Worm (Caenorhabditis elegans) whole organism, midembryonic: ENCODE measurements around the gene bus-5.

Experiments used
- T22C8.4 ChIP-seq: fragments of 200-800 bp; sonication (Bioruptor generic); IDR thresholded peaks from 2 replicates; pipeline ENCODE4 v1.3.6; 2022; ENCODE audit warnings: missing genetic modification characterization, missing compliant biosample characterization
- cog-1 ChIP-seq: sonication (generic microtip); optimal IDR thresholded peaks from 2 replicates; lab custom pipeline; 2016; ENCODE audit warnings: missing genetic modification characterization, missing compliant biosample characterization
- flt-1 ChIP-seq: fragments of 200-800 bp; sonication (Bioruptor generic); IDR thresholded peaks from 2 replicates; pipeline ENCODE4 v1.3.6; 2022; ENCODE audit warnings: missing genetic modification characterization, missing compliant biosample characterization
- klf-2 ChIP-seq: fragments of 200-800 bp; sonication (Bioruptor generic); conservative IDR thresholded peaks from 2 replicates; pipeline ENCODE4 v1.3.6; 2022; ENCODE audit warnings: missing genetic modification reagents, missing genetic modification characterization, missing compliant biosample characterization
- med-1 ChIP-seq: sonication (generic microtip); optimal IDR thresholded peaks from 2 replicates; lab custom pipeline; 2017; ENCODE audit warnings: missing genetic modification characterization, mild to moderate bottlenecking, missing compliant biosample characterization, antibody characterized with exemption, missing genetic modification reagents; ENCODE audit not compliant: insufficient read depth
- ref-1 ChIP-seq: fragments of 200-800 bp; sonication (Bioruptor generic); conservative IDR thresholded peaks from 2 replicates; pipeline ENCODE4 v1.3.6; 2022; ENCODE audit warnings: missing genetic modification reagents, missing genetic modification characterization, missing compliant biosample characterization
- tab-1 ChIP-seq: fragments of 200-800 bp; sonication (Bioruptor generic); IDR thresholded peaks from 2 replicates; pipeline ENCODE4 v1.3.6; 2022; ENCODE audit warnings: missing genetic modification characterization, missing compliant biosample characterization
- ztf-23 ChIP-seq: fragments of 200-800 bp; sonication (Bioruptor generic); IDR thresholded peaks from 2 replicates; pipeline ENCODE4 v1.3.6; 2022; ENCODE audit warnings: missing genetic modification reagents, missing genetic modification characterization, missing compliant biosample characterization
- ztf-29 ChIP-seq: fragments of 200-800 bp; sonication (Bioruptor generic); IDR thresholded peaks from 2 replicates; pipeline ENCODE4 v1.3.6; 2022; ENCODE audit warnings: missing genetic modification reagents, missing genetic modification characterization, missing compliant biosample characterization

The bus-5 gene

ce11 chrX:2084988-2085387, 27.9 kb downstream of the bus-5 start, which contains the start of gene F49H12.2:
Gene F49H12.2, plus strand, starts transcription at chrX:2085288.
- TF ChIP-seq ref-1 (GFP tag; lab: Robert Waterston, UW): no peak
- no peak for TF ChIP-seq med-1 (GFP tag; lab: Kevin White, UChicago)
- TF ChIP-seq tab-1: no peak
- TF ChIP-seq klf-2: no peak
- no peak for TF ChIP-seq ztf-29 (GFP tag; lab: Robert Waterston, UW)
- TF ChIP-seq flt-1: no peak
- no peak for TF ChIP-seq cog-1 (tag; lab: Kevin White, UChicago)
- TF ChIP-seq ztf-23 (GFP tag; lab: Robert Waterston, UW): no peak
- no peak for TF ChIP-seq T22C8.4 (GFP tag; lab: Robert Waterston, UW)

ce11 chrX:2084019-2084418, 28.9 kb downstream of the bus-5 start, which contains the start of gene F49H12.3:
Gene F49H12.3, plus strand, starts transcription at chrX:2084375.
- no peak for TF ChIP-seq T22C8.4 (GFP tag; lab: Robert Waterston, UW)
- no peak for TF ChIP-seq tab-1
- TF ChIP-seq flt-1: no peak
- TF ChIP-seq cog-1 (tag; lab: Kevin White, UChicago): no peak
- no peak for TF ChIP-seq klf-2
- TF ChIP-seq med-1 (GFP tag; lab: Kevin White, UChicago): no peak
- no peak for TF ChIP-seq ztf-29 (GFP tag; lab: Robert Waterston, UW)
- TF ChIP-seq ztf-23 (GFP tag; lab: Robert Waterston, UW): no peak
- TF ChIP-seq ref-1 (GFP tag; lab: Robert Waterston, UW): no peak

- TF ChIP-seq cog-1 (tag; lab: Kevin White, UChicago): no peak
- no peak for TF ChIP-seq tab-1
- TF ChIP-seq klf-2: no peak
- TF ChIP-seq flt-1: no peak
- TF ChIP-seq ztf-23 (GFP tag; lab: Robert Waterston, UW): no peak
- TF ChIP-seq med-1 (GFP tag; lab: Kevin White, UChicago): no peak
- TF ChIP-seq T22C8.4 (GFP tag; lab: Robert Waterston, UW): no peak
- TF ChIP-seq ztf-29 (GFP tag; lab: Robert Waterston, UW): no peak
- no peak for TF ChIP-seq ref-1 (GFP tag; lab: Robert Waterston, UW)
Measured at ce11 chrX:2079536-2079935, 33.4 kb downstream of the bus-5 start, which contains the start of gene F49H12.4. Gene F49H12.4, plus strand, starts transcription at chrX:2079836.

ce11 chrX:2078822-2079221, 34.1 kb downstream of the bus-5 start:
- TF ChIP-seq ztf-29 (GFP tag; lab: Robert Waterston, UW) (no peak), T22C8.4 (GFP tag; lab: Robert Waterston, UW) (no peak), ztf-23 (GFP tag; lab: Robert Waterston, UW) (no peak), flt-1 (no peak), klf-2 (no peak), med-1 (GFP tag; lab: Kevin White, UChicago) (no peak), ref-1 (GFP tag; lab: Robert Waterston, UW) (no peak), cog-1 (tag; lab: Kevin White, UChicago) (no peak), tab-1 (no peak)

- no peak for TF ChIP-seq tab-1
- TF ChIP-seq ztf-29 (GFP tag; lab: Robert Waterston, UW): no peak
- TF ChIP-seq T22C8.4 (GFP tag; lab: Robert Waterston, UW): no peak
- TF ChIP-seq ref-1 (GFP tag; lab: Robert Waterston, UW): no peak
- no peak for TF ChIP-seq cog-1 (tag; lab: Kevin White, UChicago)
- no peak for TF ChIP-seq med-1 (GFP tag; lab: Kevin White, UChicago)
- no peak for TF ChIP-seq ztf-23 (GFP tag; lab: Robert Waterston, UW)
- TF ChIP-seq klf-2: no peak
- TF ChIP-seq flt-1: no peak
Measured at ce11 chrX:2075169-2075568, 37.7 kb downstream of the bus-5 start.

ce11 chrX:2074055-2074454, 38.8 kb downstream of the bus-5 start, which contains the start of gene txdc-12.2:
Gene txdc-12.2, plus strand, starts transcription at chrX:2074450.
- TF ChIP-seq flt-1 (no peak), klf-2 (no peak), ztf-29 (GFP tag; lab: Robert Waterston, UW) (no peak), cog-1 (tag; lab: Kevin White, UChicago) (no peak), tab-1 (no peak), ztf-23 (GFP tag; lab: Robert Waterston, UW) (no peak), ref-1 (GFP tag; lab: Robert Waterston, UW) (no peak), med-1 (GFP tag; lab: Kevin White, UChicago) (no peak), T22C8.4 (GFP tag; lab: Robert Waterston, UW) (no peak)

- no peak for TF ChIP-seq flt-1
- TF ChIP-seq med-1 (GFP tag; lab: Kevin White, UChicago): no peak
- TF ChIP-seq cog-1 (tag; lab: Kevin White, UChicago): peak; percentile 21
- no peak for TF ChIP-seq ref-1 (GFP tag; lab: Robert Waterston, UW)
- no peak for TF ChIP-seq ztf-29 (GFP tag; lab: Robert Waterston, UW)
Measured at ce11 chrX:2071392-2072001, 41.4 kb downstream of the bus-5 start.

- TF ChIP-seq ztf-29 (GFP tag; lab: Robert Waterston, UW): no peak
- no peak for TF ChIP-seq tab-1
- no peak for TF ChIP-seq klf-2
- TF ChIP-seq cog-1 (tag; lab: Kevin White, UChicago): no peak
- TF ChIP-seq T22C8.4 (GFP tag; lab: Robert Waterston, UW): no peak
- no peak for TF ChIP-seq ztf-23 (GFP tag; lab: Robert Waterston, UW)
- TF ChIP-seq flt-1: no peak
- no peak for TF ChIP-seq med-1 (GFP tag; lab: Kevin White, UChicago)
- TF ChIP-seq ref-1 (GFP tag; lab: Robert Waterston, UW): no peak
Measured at ce11 chrX:2070418-2070996, 42.4 kb downstream of the bus-5 start, which contains the start of gene acl-4. Gene acl-4, minus strand, starts transcription at chrX:2070444.

- TF ChIP-seq tab-1 (no peak), flt-1 (no peak), ztf-23 (GFP tag; lab: Robert Waterston, UW) (no peak), ref-1 (GFP tag; lab: Robert Waterston, UW) (no peak), klf-2 (no peak), T22C8.4 (GFP tag; lab: Robert Waterston, UW) (no peak), med-1 (GFP tag; lab: Kevin White, UChicago) (no peak), cog-1 (tag; lab: Kevin White, UChicago) (no peak), ztf-29 (GFP tag; lab: Robert Waterston, UW) (no peak)
Measured at ce11 chrX:2068294-2068693, 44.6 kb downstream of the bus-5 start.
